Worm (Caenorhabditis elegans): ENCODE measurements around the gene srh-258.

The srh-258 gene

DNA sequence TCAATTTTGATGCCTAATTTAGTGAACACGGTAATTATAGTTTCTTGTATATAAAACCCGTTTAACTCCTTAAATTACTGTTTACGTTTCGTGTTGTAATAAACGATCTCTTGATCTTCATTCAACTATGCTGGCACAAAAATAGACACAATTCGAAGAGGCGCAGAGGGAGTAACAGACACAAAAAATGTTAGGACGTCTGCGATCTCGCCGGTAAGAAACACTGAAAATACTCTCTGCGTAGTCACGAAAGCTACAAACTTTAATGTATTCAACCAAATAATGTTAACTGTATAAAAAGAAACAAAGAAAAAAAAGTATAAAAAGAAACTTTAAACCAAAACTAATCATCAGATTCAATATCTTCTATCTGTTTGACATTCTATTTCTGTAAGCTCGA is 24.1 kb upstream of the srh-258 start, which contains the start of gene dhs-23:
Gene dhs-23 (plus strand): TSS at position 363 of the 400 bp plus-strand sequence.
- TF ChIP-seq R02D3.7 (tag; optimal IDR thresholded peaks at IDR 0.05) (no peak), fos-1 (tag; optimal IDR thresholded peaks at IDR 0.05) (peak; percentile 1), Y55F3AM.14 (GFP tag; optimal IDR thresholded peaks at IDR 0.05) (no peak), lsy-2 (tag; optimal IDR thresholded peaks at IDR 0.05) (no peak), mbf-1 (tag; optimal IDR thresholded peaks at IDR 0.05) (no peak), elt-1 (tag; optimal IDR thresholded peaks at IDR 0.05) (no peak)

DNA sequence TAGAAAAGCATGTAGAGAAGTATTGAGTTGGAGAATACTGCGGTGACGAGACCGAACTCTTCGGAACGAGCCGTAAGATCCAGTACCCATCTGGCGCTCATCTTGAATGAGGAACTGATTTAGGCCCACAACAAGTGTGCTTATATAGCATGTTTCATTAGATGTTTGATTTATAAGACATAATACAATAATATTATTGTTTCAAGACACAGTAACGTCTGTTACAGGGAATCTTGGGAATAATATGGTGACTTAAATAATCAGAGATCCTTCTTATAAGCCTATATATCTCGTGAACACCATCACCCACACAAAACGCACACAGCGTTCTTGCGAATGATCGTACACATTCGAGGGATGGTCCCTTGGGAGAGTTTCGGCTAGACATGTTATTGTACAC is 21.2 kb upstream of the srh-258 start, which contains the start of gene str-88:
Gene str-88 (minus strand): TSS at position 101 of the 400 bp plus-strand sequence.
- TF ChIP-seq nhr-11 (tag; optimal IDR thresholded peaks at IDR 0.05) (no peak), nhr-21 (tag; optimal IDR thresholded peaks at IDR 0.05) (no peak), ceh-82 (tag; optimal IDR thresholded peaks at IDR 0.05) (no peak), nhr-25 (tag; optimal IDR thresholded peaks at IDR 0.05) (no peak), mbf-1 (tag; optimal IDR thresholded peaks at IDR 0.05) (no peak), alr-1 (tag; optimal IDR thresholded peaks at IDR 0.05) (no peak), lin-11 (tag; optimal IDR thresholded peaks at IDR 0.05) (no peak), ztf-11 (tag; optimal IDR thresholded peaks at IDR 0.05) (no peak), ama-1 (optimal IDR thresholded peaks at IDR 0.05) (no peak), zag-1 (tag; optimal IDR thresholded peaks at IDR 0.05) (no peak), ztf-1 (GFP tag; conservative IDR thresholded peaks at IDR 0.05) (no peak), egl-27 (tag; optimal IDR thresholded peaks at IDR 0.05) (no peak), ceh-16 (tag; optimal IDR thresholded peaks at IDR 0.05) (no peak), nhr-77 (tag; optimal IDR thresholded peaks at IDR 0.05) (no peak), unc-62 (GFP tag; optimal IDR thresholded peaks at IDR 0.05) (no peak), nhr-237 (tag; optimal IDR thresholded peaks at IDR 0.05) (no peak), C34F6.9 (tag; optimal IDR thresholded peaks at IDR 0.05) (no peak), skn-1 (tag; optimal IDR thresholded peaks at IDR 0.05) (no peak)

DNA sequence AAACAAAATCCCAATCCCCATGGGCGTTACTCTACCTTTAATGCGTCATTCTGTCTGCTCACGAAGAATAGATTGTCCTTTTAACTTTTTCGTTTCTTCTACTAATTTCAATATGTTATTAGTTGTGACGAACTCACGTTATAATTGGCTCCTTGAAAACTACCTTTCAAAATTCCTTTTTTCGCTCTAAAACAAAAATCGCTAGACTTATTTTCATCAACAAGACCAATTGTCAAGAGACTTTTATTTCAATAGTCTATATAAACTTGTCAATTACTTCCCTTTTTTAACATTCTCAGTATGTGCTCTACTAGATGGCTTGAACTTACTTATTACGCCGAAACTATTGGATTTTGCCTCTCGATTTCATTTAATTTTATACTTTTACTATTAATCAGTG is 20.2 kb upstream of the srh-258 start, which contains the start of gene str-102:
Gene str-102 (plus strand): TSS at position 301 of the 400 bp plus-strand sequence.
- no peak for TF ChIP-seq ama-1 (optimal IDR thresholded peaks at IDR 0.05)
- no peak for TF ChIP-seq sma-9 (GFP tag; optimal IDR thresholded peaks at IDR 0.05)
- TF ChIP-seq sma-9 (tag; optimal IDR thresholded peaks at IDR 0.05): no peak
- TF ChIP-seq R02D3.7 (tag; optimal IDR thresholded peaks at IDR 0.05): no peak
- TF ChIP-seq Y55F3AM.14 (GFP tag; optimal IDR thresholded peaks at IDR 0.05): no peak

DNA sequence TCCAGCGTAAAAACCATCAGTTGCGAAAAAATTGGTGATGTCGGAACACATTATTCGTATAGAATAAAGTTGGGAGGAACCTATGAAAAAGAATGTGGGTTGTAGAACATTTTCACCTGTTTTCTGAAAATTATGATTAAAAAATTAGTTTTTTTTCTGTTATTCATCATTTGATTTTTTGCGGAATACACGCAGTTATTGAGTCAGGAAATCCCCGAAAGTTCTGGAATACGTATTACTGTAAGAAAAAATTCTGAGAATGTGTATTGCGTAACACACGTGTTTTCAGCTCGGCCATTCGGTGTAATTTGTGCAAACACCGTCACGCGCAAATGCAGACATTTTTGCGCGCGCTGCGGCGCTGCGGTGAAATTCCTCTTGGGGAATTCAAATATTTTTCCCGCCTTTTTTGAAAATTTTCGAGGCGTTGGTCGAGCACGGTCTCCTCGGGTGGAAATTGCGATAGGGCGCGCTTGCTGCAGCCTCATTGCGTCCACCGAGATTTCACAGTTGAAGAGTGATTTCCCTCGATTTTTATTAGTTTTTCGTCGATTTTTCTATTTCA is 16.1 kb upstream of the srh-258 start, which contains the start of gene srh-170:
Gene srh-170 (minus strand): TSS at position 51 of the 565 bp plus-strand sequence.
- no peak for TF ChIP-seq unc-62 (GFP tag; optimal IDR thresholded peaks at IDR 0.05)

DNA sequence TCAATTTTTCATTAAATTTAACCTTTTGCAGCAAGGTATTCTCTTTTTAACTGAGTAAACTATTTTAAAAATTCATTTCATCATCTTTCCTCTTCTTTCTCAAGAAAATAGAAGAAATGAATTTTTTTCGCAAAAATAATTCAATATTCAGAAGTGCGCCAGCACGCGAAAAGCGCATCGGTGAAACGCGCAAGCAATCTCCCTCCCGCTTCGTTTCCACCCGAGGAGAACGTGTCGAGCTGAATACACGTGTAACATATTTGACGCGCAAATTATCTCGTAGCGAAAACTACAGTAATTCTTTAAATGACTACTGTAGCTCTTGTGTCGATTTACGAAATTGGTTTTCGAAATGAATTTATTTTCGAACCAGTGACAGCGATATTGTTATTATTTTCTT is 12.9 kb upstream of the srh-258 start:
- TF ChIP-seq mab-5 (tag; optimal IDR thresholded peaks at IDR 0.05): no peak
- TF ChIP-seq egl-27 (tag; optimal IDR thresholded peaks at IDR 0.05): no peak
- no peak for TF ChIP-seq nhr-21 (tag; optimal IDR thresholded peaks at IDR 0.05)
- TF ChIP-seq unc-39 (tag; optimal IDR thresholded peaks at IDR 0.05): no peak
- no peak for TF ChIP-seq nhr-23 (tag; optimal IDR thresholded peaks at IDR 0.05)
- TF ChIP-seq mbf-1 (tag; optimal IDR thresholded peaks at IDR 0.05): no peak
- TF ChIP-seq nhr-10 (tag; optimal IDR thresholded peaks at IDR 0.05): no peak
- TF ChIP-seq lin-13 (GFP tag; optimal IDR thresholded peaks at IDR 0.05): no peak
- no peak for TF ChIP-seq elt-1 (tag; optimal IDR thresholded peaks at IDR 0.05)
- no peak for TF ChIP-seq R02D3.7 (tag; optimal IDR thresholded peaks at IDR 0.05)
- no peak for TF ChIP-seq C34F6.9 (tag; optimal IDR thresholded peaks at IDR 0.05)
- TF ChIP-seq nhr-129 (tag; optimal IDR thresholded peaks at IDR 0.05): no peak
- TF ChIP-seq lin-39 (tag; optimal IDR thresholded peaks at IDR 0.05): no peak
- TF ChIP-seq ceh-82 (tag; optimal IDR thresholded peaks at IDR 0.05): no peak

DNA sequence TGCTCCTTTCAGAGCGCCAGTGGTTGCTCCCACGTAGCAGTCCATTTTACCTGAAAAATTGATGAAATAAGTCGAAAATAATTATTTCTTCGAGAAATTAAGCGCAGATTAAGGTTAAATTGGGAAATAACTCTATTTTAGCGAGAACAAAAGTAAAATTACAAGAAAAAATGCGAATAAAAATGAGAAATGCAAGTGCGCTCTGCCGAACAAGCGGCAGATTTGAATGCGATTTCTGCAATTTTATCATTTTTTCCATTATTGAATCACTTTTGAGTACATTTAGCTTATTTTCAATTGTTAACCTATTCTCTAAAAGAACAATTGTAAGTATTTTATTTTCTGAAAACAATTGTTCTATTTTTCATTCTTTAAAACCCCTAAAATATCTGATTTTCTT is 10.1 kb upstream of the srh-258 start, which contains the start of gene T06E6.1:
Gene T06E6.1 (minus strand): TSS at position 56 of the 400 bp plus-strand sequence.
- TF ChIP-seq unc-55 (GFP tag; optimal IDR thresholded peaks at IDR 0.05) (peak; percentile 5), nhr-237 (tag; optimal IDR thresholded peaks at IDR 0.05) (no peak), lin-13 (GFP tag; optimal IDR thresholded peaks at IDR 0.05) (peak; percentile 28), gmeb-1 (tag; optimal IDR thresholded peaks at IDR 0.05) (peak; percentile 68), lsy-2 (tag; optimal IDR thresholded peaks at IDR 0.05) (peak in 1 of 2 experiments; percentile 23)

Data from whole organism, L2 larva.